Fruit fly (Drosophila melanogaster) whole organism, pupa: ENCODE data around the gene CG10492.

Experiments
- CG12605 ChIP-seq: fragments of 200-800 bp; sonication (Bioruptor generic); IDR thresholded peaks from 2 replicates; pipeline ENCODE4 v1.3.6; 2022; ENCODE audit warnings: missing biosample characterization, missing genetic modification characterization
- CG15710 ChIP-seq: fragments of 200-800 bp; sonication (Bioruptor generic); optimal IDR thresholded peaks from 2 replicates; lab custom pipeline; 2018; ENCODE audit warnings: missing biosample characterization, mild to moderate bottlenecking, missing genetic modification characterization, moderate library complexity
- CG8301 ChIP-seq: fragments of 200-800 bp; sonication (Bioruptor generic); optimal IDR thresholded peaks from 2 replicates; lab custom pipeline; 2018; ENCODE audit warnings: missing biosample characterization, mild to moderate bottlenecking, missing genetic modification characterization
- D1 ChIP-seq: fragments of 200-800 bp; sonication (Bioruptor generic); optimal IDR thresholded peaks from 2 replicates; lab custom pipeline; 2018; ENCODE audit warnings: missing biosample characterization, mild to moderate bottlenecking, missing genetic modification characterization, moderate library complexity
- EcR ChIP-seq: fragments of 200-800 bp; sonication (Bioruptor generic); optimal IDR thresholded peaks from 3 replicates; lab custom pipeline; 2019; ENCODE audit warnings: missing biosample characterization, missing genetic modification characterization, mild to moderate bottlenecking, moderate library complexity, missing genetic modification reagents
- Ets98B ChIP-seq: fragments of 200-800 bp; sonication (Bioruptor generic); IDR thresholded peaks from 2 replicates; pipeline ENCODE4 v1.3.6; 2022; ENCODE audit warnings: missing biosample characterization, missing genetic modification characterization
- Pif1A ChIP-seq: fragments of 200-800 bp; sonication (Bioruptor generic); optimal IDR thresholded peaks from 3 replicates; lab custom pipeline; 2016; ENCODE audit warnings: missing biosample characterization, missing genetic modification characterization
- Pif1B ChIP-seq: fragments of 200-800 bp; sonication (Bioruptor generic); optimal IDR thresholded peaks from 3 replicates; lab custom pipeline; 2016; ENCODE audit warnings: missing biosample characterization, missing genetic modification characterization
- fd96Ca ChIP-seq: fragments of 200-800 bp; sonication (Bioruptor generic); IDR thresholded peaks from 3 replicates; pipeline ENCODE4 v1.3.6; 2022; ENCODE audit warnings: missing biosample characterization, missing genetic modification characterization

DNA sequence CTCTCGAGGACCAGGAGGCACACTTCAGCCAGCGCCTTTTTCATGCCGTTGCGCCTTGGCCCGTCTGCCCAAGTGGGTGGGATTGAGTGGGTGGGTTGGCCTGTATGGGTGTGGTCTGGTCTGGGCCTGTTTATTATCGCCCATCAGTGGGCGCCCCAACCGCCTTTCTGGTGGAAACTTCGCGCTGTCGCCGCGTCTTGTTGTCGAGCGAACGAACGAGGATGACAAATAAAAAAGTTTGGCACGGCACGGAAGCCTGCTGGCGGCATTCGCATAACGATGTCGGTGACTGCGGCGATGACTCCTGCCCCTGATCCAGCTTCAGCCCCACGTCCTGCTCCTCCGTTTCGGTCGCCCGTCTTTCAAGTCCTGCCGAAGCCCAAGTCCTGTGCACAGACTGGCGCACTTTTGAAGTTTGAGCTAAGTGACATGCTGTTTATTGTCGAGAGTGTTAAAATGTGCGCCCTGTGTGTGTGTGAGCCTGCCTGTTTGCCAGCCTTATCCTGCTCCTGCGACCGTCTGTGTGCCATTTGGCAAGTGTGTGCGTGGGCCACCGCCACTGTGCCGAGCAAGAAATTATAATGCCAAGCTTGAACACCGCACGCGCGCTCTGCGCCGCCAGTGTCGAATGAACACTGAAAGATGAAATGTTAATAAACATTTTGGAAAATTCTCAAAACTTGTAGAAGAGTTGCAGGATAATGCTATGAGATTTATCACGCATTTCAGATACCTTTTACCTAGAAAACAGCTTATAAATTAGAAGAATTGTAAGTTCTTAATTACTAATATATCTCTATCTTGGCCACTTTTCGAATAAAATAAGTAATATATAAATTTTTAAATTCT, 39.6 kb upstream of the CG10492 start:
- TF ChIP-seq D1 (tag; lab: Kevin White, UChicago) (no peak), Pif1B (GFP tag; lab: Kevin White, UChicago) (peak; percentile 4), CG8301 (tag; lab: Kevin White, UChicago) (peak; percentile 35), Ets98B (GFP tag; lab: Robert Waterston, UW) (no peak), CG15710 (peak; percentile 67), fd96Ca (GFP tag; lab: Robert Waterston, UW) (no peak), EcR (GFP tag; lab: Kevin White, UChicago) (no peak), CG12605 (GFP tag; lab: Robert Waterston, UW) (no peak), Pif1A (GFP tag; lab: Kevin White, UChicago) (peak; percentile 10)
